Fruit fly (Drosophila melanogaster) whole organism, pupa: ENCODE measurements around the gene CG43347.

Experiments used
- CG10348 ChIP-seq: fragments of 200-800 bp; sonication (Bioruptor generic); IDR thresholded peaks from 2 replicates; pipeline ENCODE4 v1.3.6; 2022; ENCODE audit warnings: missing biosample characterization, missing genetic modification characterization
- CG12605 ChIP-seq: fragments of 200-800 bp; sonication (Bioruptor generic); IDR thresholded peaks from 2 replicates; pipeline ENCODE4 v1.3.6; 2022; ENCODE audit warnings: missing biosample characterization, missing genetic modification characterization
- CG13204 ChIP-seq: fragments of 200-800 bp; sonication (Bioruptor generic); optimal IDR thresholded peaks from 2 replicates; lab custom pipeline; 2018; ENCODE audit warnings: missing biosample characterization, mild to moderate bottlenecking, missing genetic modification characterization, moderate library complexity
- CG14655 ChIP-seq: fragments of 200-800 bp; sonication (Bioruptor generic); optimal IDR thresholded peaks from 3 replicates; lab custom pipeline; 2017; ENCODE audit warnings: mild to moderate bottlenecking, missing biosample characterization, missing genetic modification reagents, missing genetic modification characterization
- CG17806 ChIP-seq: fragments of 200-800 bp; sonication (Bioruptor generic); optimal IDR thresholded peaks from 2 replicates; lab custom pipeline; 2018; ENCODE audit warnings: missing biosample characterization, mild to moderate bottlenecking, missing genetic modification characterization, moderate library complexity
- CG4496 ChIP-seq: fragments of 200-800 bp; sonication (Bioruptor generic); IDR thresholded peaks from 3 replicates; pipeline ENCODE4 v1.3.6; 2022; ENCODE audit warnings: missing biosample characterization, missing genetic modification characterization
- CG9948 ChIP-seq: fragments of 200-800 bp; sonication (Bioruptor generic); optimal IDR thresholded peaks from 2 replicates; lab custom pipeline; 2018; ENCODE audit warnings: missing biosample characterization, mild to moderate bottlenecking, missing genetic modification characterization, moderate library complexity
- D1 ChIP-seq: fragments of 200-800 bp; sonication (Bioruptor generic); optimal IDR thresholded peaks from 2 replicates; lab custom pipeline; 2018; ENCODE audit warnings: missing biosample characterization, mild to moderate bottlenecking, missing genetic modification characterization, moderate library complexity
- EcR ChIP-seq: fragments of 200-800 bp; sonication (Bioruptor generic); optimal IDR thresholded peaks from 3 replicates; lab custom pipeline; 2019; ENCODE audit warnings: missing biosample characterization, missing genetic modification characterization, mild to moderate bottlenecking, moderate library complexity, missing genetic modification reagents
- Pif1B ChIP-seq: fragments of 200-800 bp; sonication (Bioruptor generic); optimal IDR thresholded peaks from 3 replicates; lab custom pipeline; 2016; ENCODE audit warnings: missing biosample characterization, missing genetic modification characterization
- gl ChIP-seq: fragments of 200-800 bp; sonication (Bioruptor generic); optimal IDR thresholded peaks from 2 replicates; lab custom pipeline; 2018; ENCODE audit warnings: missing biosample characterization, mild to moderate bottlenecking, missing genetic modification characterization

DNA sequence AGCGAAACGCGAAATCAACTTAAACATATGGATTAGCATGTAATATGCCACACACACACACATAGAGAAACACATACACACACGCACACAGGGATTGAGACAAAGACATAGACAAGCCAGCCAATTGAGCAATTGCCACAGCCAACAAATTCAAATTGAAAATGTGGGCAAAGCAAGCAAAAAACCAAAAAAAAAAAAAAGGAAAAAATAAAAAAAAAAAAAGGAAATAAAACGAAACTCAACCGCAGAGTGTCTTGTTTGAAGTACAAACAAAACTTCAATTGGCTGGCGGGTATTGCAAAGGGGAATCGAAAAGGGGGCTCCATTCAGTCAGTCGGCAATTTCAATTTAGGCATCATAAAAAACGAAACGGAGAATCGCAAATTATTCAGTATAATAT lies 42.2 kb downstream of the CG43347 start:
- no peak for TF ChIP-seq CG13204
- no peak for TF ChIP-seq CG10348 (GFP tag; lab: Robert Waterston, UW)
- TF ChIP-seq Pif1B (GFP tag; lab: Kevin White, UChicago) = no peak
- TF ChIP-seq CG14655 (GFP tag; lab: Kevin White, UChicago) = no peak
- no peak for TF ChIP-seq EcR (GFP tag; lab: Kevin White, UChicago)
- TF ChIP-seq CG9948 (tag; lab: Kevin White, UChicago) = no peak
- TF ChIP-seq gl (tag; lab: Kevin White, UChicago) = no peak
- TF ChIP-seq CG17806 (tag; lab: Kevin White, UChicago) = no peak
- no peak for TF ChIP-seq D1
- TF ChIP-seq CG12605 (GFP tag; lab: Robert Waterston, UW) = peak; percentile 84
- TF ChIP-seq CG4496 = peak; percentile 80
